Fruit fly (Drosophila melanogaster): Measurements from ENCODE around the gene CG9813.

Gene CG9813

DNA sequence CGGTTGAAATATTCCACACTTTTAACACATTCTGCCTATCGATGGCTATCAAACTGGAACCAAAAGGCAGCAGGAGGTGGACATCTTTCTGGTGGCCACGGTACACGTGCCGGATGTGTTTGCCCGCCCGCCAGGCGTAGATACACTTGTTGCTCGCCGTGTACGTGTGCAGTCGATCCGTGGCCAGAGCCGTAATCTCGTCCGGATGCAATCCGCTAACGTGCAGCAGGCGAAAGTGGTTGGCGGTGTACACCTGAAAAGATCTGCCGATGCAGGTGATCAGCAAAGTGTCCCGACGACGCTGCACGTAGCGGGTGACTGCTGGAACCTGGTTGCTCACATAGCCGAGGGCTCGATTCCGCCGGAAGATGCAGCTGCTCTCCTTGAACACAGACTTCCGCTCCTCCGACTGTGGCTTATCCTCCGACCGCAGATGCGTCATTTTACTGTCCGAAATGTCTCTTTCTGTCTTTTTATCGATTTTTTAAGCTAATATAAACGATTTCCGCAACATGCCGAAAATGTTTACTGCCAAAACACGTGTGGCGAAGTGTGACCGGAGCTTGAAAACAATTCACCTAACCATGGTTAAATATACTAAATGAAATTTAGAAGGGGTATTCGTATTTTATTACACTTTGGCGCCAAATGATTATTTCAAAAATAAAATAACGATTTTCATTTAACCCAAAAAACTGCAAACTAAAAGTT is 8.7 kb upstream of the CG9813 start, which contains the start of gene CG9799 (continued):
- TF ChIP-seq CG4404 (GFP tag; IDR thresholded peaks at IDR 0.05) (no peak), trem (tag; optimal IDR thresholded peaks at IDR 0.05) (peak; percentile 32), eve (GFP tag; optimal IDR thresholded peaks at IDR 0.05) (no peak), CG4360 (GFP tag; IDR thresholded peaks at IDR 0.05) (no peak), CG9727 (GFP tag; optimal IDR thresholded peaks at IDR 0.05) (no peak), ERR (GFP tag; optimal IDR thresholded peaks at IDR 0.05) (no peak), HLH54F (GFP tag; optimal IDR thresholded peaks at IDR 0.05) (no peak), insv (GFP tag; optimal IDR thresholded peaks at IDR 0.05) (peak in 1 of 2 experiments; percentile 38), pita (GFP tag; optimal IDR thresholded peaks at IDR 0.05) (no peak), ac (GFP tag; optimal IDR thresholded peaks at IDR 0.05) (no peak), CkIIα-i1 (GFP tag; IDR thresholded peaks at IDR 0.05) (no peak), grn (GFP tag; optimal IDR thresholded peaks at IDR 0.05) (no peak), Fer1 (GFP tag; optimal IDR thresholded peaks at IDR 0.05) (no peak), hkb (optimal IDR thresholded peaks at IDR 0.05) (no peak), hkb (GFP tag; IDR thresholded peaks at IDR 0.05) (no peak), Pdp1 (GFP tag; optimal IDR thresholded peaks at IDR 0.05) (no peak), CG8290 (GFP tag; optimal IDR thresholded peaks at IDR 0.05) (no peak), CG8290 (tag; optimal IDR thresholded peaks at IDR 0.05) (no peak), CG15011 (GFP tag; optimal IDR thresholded peaks at IDR 0.05) (no peak), CG17612 (GFP tag; IDR thresholded peaks at IDR 0.05) (0 out of 2 replicates have a peak, but pooled peaks have one; percentile 10), Hr39 (optimal IDR thresholded peaks at IDR 0.05) (no peak), Sox102F (GFP tag; optimal IDR thresholded peaks at IDR 0.05) (no peak), kni (GFP tag; optimal IDR thresholded peaks at IDR 0.05) (no peak), croc (GFP tag; conservative IDR thresholded peaks at IDR 0.05) (no peak), CG9609 (GFP tag; optimal IDR thresholded peaks at IDR 0.05) (no peak), H15 (GFP tag; IDR thresholded peaks at IDR 0.05) (no peak), Ptx1 (GFP tag; IDR thresholded peaks at IDR 0.05) (no peak), CG6813 (GFP tag; optimal IDR thresholded peaks at IDR 0.05) (no peak), Atf3 (GFP tag; optimal IDR thresholded peaks at IDR 0.05) (no peak), bowl (GFP tag; IDR thresholded peaks at IDR 0.05) (no peak), sd (tag; optimal IDR thresholded peaks at IDR 0.05) (no peak), ase (GFP tag; IDR thresholded peaks at IDR 0.05) (peak; percentile 57; the same call in 2 of the 3 replicates), slou (GFP tag; optimal IDR thresholded peaks at IDR 0.05) (no peak), CG31388 (GFP tag; optimal IDR thresholded peaks at IDR 0.05) (no peak), Dfd (GFP tag; optimal IDR thresholded peaks at IDR 0.05) (no peak), Oli (tag; optimal IDR thresholded peaks at IDR 0.05) (no peak), CG16815 (GFP tag; optimal IDR thresholded peaks at IDR 0.05) (no peak), NC2α (GFP tag; optimal IDR thresholded peaks at IDR 0.05) (no peak), tna (GFP tag; IDR thresholded peaks at IDR 0.05; ENCODE audit: partially characterized antibody) (0 out of 2 replicates have a peak, but pooled peaks have one; percentile 8), zfh2 (GFP tag; optimal IDR thresholded peaks at IDR 0.05) (no peak), CG3995 (GFP tag; optimal IDR thresholded peaks at IDR 0.05) (peak; percentile 57), CG1024 (GFP tag; IDR thresholded peaks at IDR 0.05) (no peak), CG17385 (GFP tag; optimal IDR thresholded peaks at IDR 0.05) (no peak), CG30431 (GFP tag; optimal IDR thresholded peaks at IDR 0.05) (no peak), luna (GFP tag; optimal IDR thresholded peaks at IDR 0.05) (no peak), sqz (GFP tag; optimal IDR thresholded peaks at IDR 0.05) (no peak), Antp (GFP tag; optimal IDR thresholded peaks at IDR 0.05) (no peak), fd64A (GFP tag; optimal IDR thresholded peaks at IDR 0.05) (no peak), CG9797 (GFP tag; optimal IDR thresholded peaks at IDR 0.05) (peak; percentile 90), CG2678 (tag; optimal IDR thresholded peaks at IDR 0.05) (no peak), CG33213 (GFP tag; optimal IDR thresholded peaks at IDR 0.05) (no peak), CG7745 (tag; optimal IDR thresholded peaks at IDR 0.05) (no peak)
